Worm (Caenorhabditis elegans) whole organism, late embryonic: ENCODE results near the gene C54C6.5.

ENCODE experiments used
- C08G9.2 ChIP-seq: sonication (generic microtip); optimal IDR thresholded peaks from 2 replicates; lab custom pipeline; 2016; ENCODE audit warnings: mild to moderate bottlenecking, missing genetic modification characterization, moderate library complexity, missing compliant biosample characterization
- C38D4.7 ChIP-seq: fragments of 200-800 bp; sonication (Bioruptor generic); optimal IDR thresholded peaks from 2 replicates; lab custom pipeline; 2018; ENCODE audit warnings: mild to moderate bottlenecking, missing genetic modification characterization, moderate library complexity, missing compliant biosample characterization
- T23F11.4 ChIP-seq: fragments of 200-800 bp; sonication (Bioruptor generic); optimal IDR thresholded peaks from 2 replicates; lab custom pipeline; 2018; ENCODE audit warnings: mild to moderate bottlenecking, missing genetic modification characterization, missing compliant biosample characterization
- ahr-1 ChIP-seq: sonication (generic microtip); optimal IDR thresholded peaks from 2 replicates; lab custom pipeline; 2016; ENCODE audit warnings: missing genetic modification characterization, missing compliant biosample characterization
- ama-1 ChIP-seq: fragments of 150-350 bp; optimal IDR thresholded peaks from 2 replicates; lab custom pipeline; 2014
- ceh-14 ChIP-seq: sonication (generic microtip); optimal IDR thresholded peaks from 2 replicates; lab custom pipeline; 2016; ENCODE audit warnings: missing genotype, missing genetic modification characterization, missing compliant biosample characterization
- ceh-18 ChIP-seq: sonication (generic microtip); optimal IDR thresholded peaks from 2 replicates; lab custom pipeline; 2016; ENCODE audit warnings: missing genetic modification characterization, missing compliant biosample characterization
- ceh-19 ChIP-seq: fragments of 200-800 bp; sonication (Bioruptor generic); optimal IDR thresholded peaks from 2 replicates; lab custom pipeline; 2018; ENCODE audit warnings: mild to moderate bottlenecking, missing genetic modification characterization, missing compliant biosample characterization
- ceh-31 ChIP-seq: sonication (generic microtip); optimal IDR thresholded peaks from 2 replicates; lab custom pipeline; 2016; ENCODE audit warnings: missing genetic modification characterization, missing compliant biosample characterization
- ceh-34 ChIP-seq: sonication (generic microtip); optimal IDR thresholded peaks from 2 replicates; lab custom pipeline; 2016; ENCODE audit warnings: mild to moderate bottlenecking, missing genetic modification characterization, missing compliant biosample characterization
- ceh-45 ChIP-seq: fragments of 200-800 bp; sonication (Bioruptor generic); IDR thresholded peaks from 2 replicates; pipeline ENCODE4 v1.3.6; 2022; ENCODE audit warnings: missing genetic modification reagents, missing genetic modification characterization, missing compliant biosample characterization
- ceh-48 ChIP-seq: sonication (generic microtip); optimal IDR thresholded peaks from 2 replicates; lab custom pipeline; 2016; ENCODE audit warnings: missing genetic modification characterization, inconsistent platforms, missing compliant biosample characterization
- ceh-6 ChIP-seq: fragments of 200-800 bp; sonication (Bioruptor generic); optimal IDR thresholded peaks from 2 replicates; lab custom pipeline; 2018; ENCODE audit warnings: mild to moderate bottlenecking, missing genetic modification characterization, missing compliant biosample characterization
- dve-1 ChIP-seq: sonication (generic microtip); optimal IDR thresholded peaks from 2 replicates; lab custom pipeline; 2017; ENCODE audit warnings: antibody characterized with exemption, mild to moderate bottlenecking, missing genetic modification characterization, missing compliant biosample characterization
- elt-2 ChIP-seq: sonication (generic microtip); optimal IDR thresholded peaks from 2 replicates; lab custom pipeline; 2016; ENCODE audit warnings: missing genetic modification reagents, missing genetic modification characterization, missing compliant biosample characterization
- elt-4 ChIP-seq: sonication (generic microtip); optimal IDR thresholded peaks from 2 replicates; lab custom pipeline; 2016; ENCODE audit warnings: missing genetic modification characterization, missing compliant biosample characterization
- eyg-1 ChIP-seq: sonication (generic microtip); optimal IDR thresholded peaks from 2 replicates; lab custom pipeline; 2016; ENCODE audit warnings: missing genotype, missing genetic modification characterization, missing compliant biosample characterization
- fkh-10 ChIP-seq: fragments of 150-350 bp; optimal IDR thresholded peaks from 2 replicates; lab custom pipeline; 2014; ENCODE audit warnings: missing biosample characterization, missing genetic modification reagents, missing genetic modification characterization
- gmeb-2 ChIP-seq: sonication (generic microtip); optimal IDR thresholded peaks from 2 replicates; lab custom pipeline; 2016; ENCODE audit warnings: missing genetic modification characterization, inconsistent platforms, missing compliant biosample characterization
- hlh-15 ChIP-seq: sonication (generic microtip); optimal IDR thresholded peaks from 2 replicates; lab custom pipeline; 2016; ENCODE audit warnings: missing genetic modification characterization, missing compliant biosample characterization
- hlh-30 ChIP-seq: sonication (generic microtip); optimal IDR thresholded peaks from 2 replicates; lab custom pipeline; 2017; ENCODE audit warnings: antibody characterized with exemption, missing genetic modification characterization, missing compliant biosample characterization; ENCODE audit not compliant: insufficient read depth
- hlh-6 ChIP-seq: sonication (generic microtip); optimal IDR thresholded peaks from 2 replicates; lab custom pipeline; 2016; ENCODE audit warnings: missing genotype, missing genetic modification characterization, missing compliant biosample characterization
- hlh-8 ChIP-seq: sonication (generic microtip); optimal IDR thresholded peaks from 2 replicates; lab custom pipeline; 2016; ENCODE audit warnings: missing genotype, missing genetic modification characterization, missing compliant biosample characterization
- lin-11 ChIP-seq: fragments of 200-800 bp; sonication (Bioruptor generic); optimal IDR thresholded peaks from 2 replicates; lab custom pipeline; 2018; ENCODE audit warnings: mild to moderate bottlenecking, missing genetic modification characterization, missing compliant biosample characterization
- mec-3 ChIP-seq: sonication (generic microtip); optimal IDR thresholded peaks from 2 replicates; lab custom pipeline; 2016; ENCODE audit warnings: borderline replicate concordance, missing genetic modification characterization, missing compliant biosample characterization
- nhr-232 ChIP-seq: sonication (generic microtip); optimal IDR thresholded peaks from 2 replicates; lab custom pipeline; 2016; ENCODE audit warnings: missing genetic modification characterization, missing compliant biosample characterization
- npax-4 ChIP-seq: sonication (generic microtip); optimal IDR thresholded peaks from 2 replicates; lab custom pipeline; 2016; ENCODE audit warnings: missing genetic modification characterization, missing compliant biosample characterization
- pag-3 ChIP-seq: sonication (generic microtip); optimal IDR thresholded peaks from 2 replicates; lab custom pipeline; 2016; ENCODE audit warnings: missing compliant biosample characterization, missing genetic modification characterization, borderline replicate concordance
- pat-9 ChIP-seq: fragments of 200-800 bp; sonication (Bioruptor generic); optimal IDR thresholded peaks from 2 replicates; lab custom pipeline; 2018; ENCODE audit warnings: mild to moderate bottlenecking, missing genetic modification characterization, moderate library complexity, missing compliant biosample characterization
- pax-1 ChIP-seq: fragments of 150-350 bp; optimal IDR thresholded peaks from 2 replicates; lab custom pipeline; 2014; ENCODE audit warnings: missing biosample characterization, missing genetic modification characterization
- pha-2 ChIP-seq: sonication (generic microtip); optimal IDR thresholded peaks from 2 replicates; lab custom pipeline; 2017; ENCODE audit warnings: mild to moderate bottlenecking, missing genetic modification characterization, missing compliant biosample characterization
- pqm-1 ChIP-seq: sonication (generic microtip); optimal IDR thresholded peaks from 2 replicates; lab custom pipeline; 2016; ENCODE audit warnings: missing genetic modification characterization, missing compliant biosample characterization
- pros-1 ChIP-seq: fragments of 150-350 bp; optimal IDR thresholded peaks from 2 replicates; lab custom pipeline; 2014; ENCODE audit warnings: missing biosample characterization, missing genetic modification reagents, missing genetic modification characterization
- ref-2 ChIP-seq: sonication (generic microtip); optimal IDR thresholded peaks from 2 replicates; lab custom pipeline; 2016; ENCODE audit warnings: missing genetic modification characterization, missing compliant biosample characterization
- rnt-1 ChIP-seq: sonication (generic microtip); optimal IDR thresholded peaks from 2 replicates; lab custom pipeline; 2016; ENCODE audit warnings: missing genetic modification characterization, missing compliant biosample characterization
- sdc-2 ChIP-seq: sonication (generic microtip); optimal IDR thresholded peaks from 2 replicates; lab custom pipeline; 2016; ENCODE audit warnings: missing genotype, missing genetic modification characterization, missing compliant biosample characterization
- sox-2 ChIP-seq: fragments of 200-800 bp; sonication (Bioruptor generic); IDR thresholded peaks from 2 replicates; pipeline ENCODE4 v1.3.6; 2022; ENCODE audit warnings: missing genetic modification reagents, missing genetic modification characterization, missing compliant biosample characterization
- syd-9 ChIP-seq: sonication (generic microtip); optimal IDR thresholded peaks from 2 replicates; lab custom pipeline; 2016; ENCODE audit warnings: mild to moderate bottlenecking, missing genetic modification characterization, moderate library complexity, missing compliant biosample characterization
- tbx-2 ChIP-seq: sonication (generic microtip); optimal IDR thresholded peaks from 2 replicates; lab custom pipeline; 2016; ENCODE audit warnings: missing genetic modification characterization, missing compliant biosample characterization
- tbx-7 ChIP-seq: sonication (generic microtip); optimal IDR thresholded peaks from 2 replicates; lab custom pipeline; 2016; ENCODE audit warnings: missing genotype, missing genetic modification characterization, missing compliant biosample characterization
- ttx-3 ChIP-seq: sonication (generic microtip); optimal IDR thresholded peaks from 2 replicates; lab custom pipeline; 2016; ENCODE audit warnings: missing genetic modification reagents, missing genetic modification characterization, missing compliant biosample characterization
- unc-42 ChIP-seq: sonication (generic microtip); optimal IDR thresholded peaks from 2 replicates; lab custom pipeline; 2016; ENCODE audit warnings: missing genotype, missing genetic modification characterization, missing compliant biosample characterization
- zip-5 ChIP-seq: sonication (generic microtip); optimal IDR thresholded peaks from 2 replicates; lab custom pipeline; 2016; ENCODE audit warnings: missing genetic modification characterization, missing compliant biosample characterization

C54C6.5 gene

DNA sequence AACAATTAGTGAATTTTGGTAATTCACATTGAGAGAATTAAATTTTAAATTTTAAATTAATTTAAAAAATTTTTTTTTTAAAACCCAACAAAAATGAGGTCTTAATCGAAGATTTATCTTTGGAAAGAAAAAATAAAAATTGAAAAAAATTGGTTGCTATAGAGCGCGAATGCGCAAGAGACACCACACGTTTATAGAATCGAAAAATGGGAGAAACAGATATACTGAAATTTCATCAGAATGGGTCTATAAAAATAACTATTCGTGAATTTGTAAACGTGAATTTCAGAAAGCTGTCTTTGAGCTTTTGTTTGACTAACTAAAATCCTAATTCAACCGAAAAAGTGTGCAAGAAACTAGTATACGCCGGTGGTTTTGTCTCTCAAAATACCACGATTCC, 9.2 kb downstream of the C54C6.5 start (continued):
- TF ChIP-seq hlh-8 (tag; lab: Kevin White, UChicago) = peak; percentile 64
- TF ChIP-seq mec-3 (tag; lab: Kevin White, UChicago) = no peak
- TF ChIP-seq sox-2 (GFP tag; lab: Robert Waterston, UW) = no peak
- no peak for TF ChIP-seq npax-4 (tag; lab: Kevin White, UChicago)
- peak; percentile 89 for TF ChIP-seq tbx-2 (tag; lab: Kevin White, UChicago)
- TF ChIP-seq lin-11 (tag; lab: Kevin White, UChicago) = no peak
- peak; percentile 48 for TF ChIP-seq rnt-1 (tag; lab: Kevin White, UChicago)
- TF ChIP-seq hlh-30 = no peak
- peak; percentile 64 for TF ChIP-seq zip-5 (tag; lab: Kevin White, UChicago)
- TF ChIP-seq ceh-6 (GFP tag; lab: Kevin White, UChicago) = no peak
- no peak for TF ChIP-seq pax-1
- no peak for TF ChIP-seq hlh-6 (tag; lab: Kevin White, UChicago)
- TF ChIP-seq ceh-14 (tag; lab: Kevin White, UChicago) = peak; percentile 41
- no peak for TF ChIP-seq ceh-48 (tag; lab: Kevin White, UChicago)
- no peak for TF ChIP-seq ceh-34 (tag; lab: Kevin White, UChicago)

DNA sequence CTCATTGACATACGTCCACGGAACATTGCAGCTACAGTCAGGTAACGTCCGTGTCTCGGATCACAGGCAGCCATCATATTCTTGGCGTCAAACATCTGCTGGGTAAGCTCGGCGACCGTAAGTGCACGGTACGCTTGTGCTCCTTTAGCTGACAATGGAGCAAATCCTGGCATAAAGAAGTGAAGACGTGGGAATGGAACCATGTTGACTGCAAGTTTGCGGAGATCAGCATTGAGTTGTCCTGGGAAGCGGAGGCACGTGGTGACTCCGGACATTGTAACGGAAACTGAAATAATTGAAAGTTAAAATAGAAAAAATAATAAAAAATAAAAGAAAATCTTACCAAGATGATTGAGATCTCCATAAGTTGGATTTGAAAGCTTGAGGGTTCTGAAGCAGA, 10.2 kb downstream of the C54C6.5 start:
- TF ChIP-seq C38D4.7 (no peak), eyg-1 (tag; lab: Kevin White, UChicago) (no peak), T23F11.4 (no peak), hlh-30 (no peak), ceh-34 (tag; lab: Kevin White, UChicago) (no peak), pqm-1 (tag; lab: Kevin White, UChicago) (no peak), ceh-14 (tag; lab: Kevin White, UChicago) (no peak), hlh-15 (tag; lab: Kevin White, UChicago) (no peak), syd-9 (tag; lab: Kevin White, UChicago) (no peak), fkh-10 (GFP tag; lab: Kevin White, UChicago) (no peak)

DNA sequence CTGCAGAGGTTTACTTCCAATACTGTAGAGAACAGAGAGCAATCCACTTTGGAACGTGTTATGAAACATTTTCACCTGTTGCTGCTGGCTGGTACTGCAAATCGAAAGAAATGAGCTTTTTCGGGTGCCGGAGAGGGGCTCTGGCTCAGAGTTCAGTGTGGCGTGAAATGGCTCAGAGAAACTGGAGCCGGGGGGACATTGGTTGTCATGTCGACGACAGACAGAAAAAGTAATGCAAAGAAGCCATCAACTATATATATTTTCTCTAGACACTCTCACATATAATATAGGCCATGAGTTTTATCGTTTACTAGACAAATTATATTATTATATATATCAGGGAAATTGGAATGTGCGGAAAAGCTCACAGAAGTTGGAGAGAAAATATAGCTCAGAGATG, 12.2 kb downstream of the C54C6.5 start, which contains the start of gene cfap-20:
TSS of gene cfap-20 (minus strand) at position 101 of the 400 bp plus-strand sequence.
- TF ChIP-seq sdc-2 (tag; lab: Kevin White, UChicago) (no peak), eyg-1 (tag; lab: Kevin White, UChicago) (no peak), ttx-3 (tag; lab: Kevin White, UChicago) (no peak), pag-3 (tag; lab: Kevin White, UChicago) (no peak), pha-2 (no peak), ref-2 (no peak), dve-1 (tag; lab: Kevin White, UChicago) (no peak), C08G9.2 (no peak), pat-9 (tag; lab: Kevin White, UChicago) (no peak), pax-1 (no peak), nhr-232 (tag; lab: Kevin White, UChicago) (no peak), hlh-8 (tag; lab: Kevin White, UChicago) (no peak), ama-1 (lab: Kevin White, UChicago) (no peak), syd-9 (tag; lab: Kevin White, UChicago) (no peak), hlh-15 (tag; lab: Kevin White, UChicago) (no peak), ceh-14 (tag; lab: Kevin White, UChicago) (no peak), tbx-7 (tag; lab: Kevin White, UChicago) (no peak), zip-5 (tag; lab: Kevin White, UChicago) (no peak), elt-2 (tag; lab: Kevin White, UChicago) (no peak), elt-4 (tag; lab: Kevin White, UChicago) (no peak)

DNA sequence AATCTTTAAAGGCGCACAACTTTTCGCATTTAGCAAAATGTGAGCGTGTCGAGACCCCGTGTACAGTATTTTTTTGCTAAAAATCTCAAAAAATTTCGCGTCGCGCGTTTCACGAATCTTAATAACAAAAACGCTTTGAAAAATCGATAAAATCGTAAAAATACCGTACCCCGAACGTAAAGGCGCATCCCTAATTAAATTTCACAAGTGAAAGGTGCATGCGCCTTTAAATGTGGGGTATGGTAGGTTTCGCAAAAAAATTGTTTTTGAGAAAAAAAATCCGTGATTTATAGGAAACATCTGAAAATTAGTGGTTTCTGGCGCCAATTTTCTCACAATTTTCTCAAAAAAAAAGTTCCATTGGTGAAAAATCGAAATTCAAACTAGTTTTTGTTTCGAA, 15.5 kb downstream of the C54C6.5 start:
- TF ChIP-seq ceh-18 (tag; lab: Kevin White, UChicago) (no peak), pros-1 (tag; lab: Kevin White, UChicago) (no peak), hlh-15 (tag; lab: Kevin White, UChicago) (no peak), ceh-45 (GFP tag; lab: Robert Waterston, UW) (no peak), mec-3 (tag; lab: Kevin White, UChicago) (no peak), fkh-10 (GFP tag; lab: Kevin White, UChicago) (no peak), ahr-1 (tag; lab: Kevin White, UChicago) (no peak), C08G9.2 (no peak), gmeb-2 (tag; lab: Kevin White, UChicago) (no peak), ceh-31 (no peak), ceh-19 (GFP tag; lab: Kevin White, UChicago) (no peak), tbx-7 (tag; lab: Kevin White, UChicago) (no peak), pag-3 (tag; lab: Kevin White, UChicago) (no peak), ama-1 (lab: Kevin White, UChicago) (no peak), unc-42 (tag; lab: Kevin White, UChicago) (no peak)
